Fruit fly (Drosophila melanogaster) whole organism, embryonic: ENCODE measurements around the gene CG7386.

Experiments used
- CG10274 ChIP-seq: fragments of 200-800 bp; sonication (Bioruptor generic); optimal IDR thresholded peaks from 3 replicates; lab custom pipeline; 2017; ENCODE audit warnings: missing biosample characterization, mild to moderate bottlenecking, missing genetic modification characterization
- CG12659 ChIP-seq: fragments of 200-800 bp; sonication (Bioruptor generic); optimal IDR thresholded peaks from 3 replicates; lab custom pipeline; 2017; ENCODE audit warnings: mild to moderate bottlenecking, missing biosample characterization, missing genetic modification reagents, missing genetic modification characterization
- CG33213 ChIP-seq: fragments of 200-800 bp; sonication (Bioruptor generic); optimal IDR thresholded peaks from 3 replicates; lab custom pipeline; 2016; ENCODE audit warnings: missing biosample characterization, missing genetic modification characterization
- CG3847 ChIP-seq: fragments of 200-800 bp; sonication (Bioruptor generic); IDR thresholded peaks from 2 replicates; pipeline ENCODE4 v1.3.6; 2022; ENCODE audit warnings: missing biosample characterization, missing genetic modification characterization
- CG4424 ChIP-seq: fragments of 200-800 bp; sonication (Bioruptor generic); optimal IDR thresholded peaks from 3 replicates; lab custom pipeline; 2016; ENCODE audit warnings: missing biosample characterization, missing genetic modification characterization
- CG8944 ChIP-seq: fragments of 200-800 bp; sonication (Bioruptor generic); optimal IDR thresholded peaks from 3 replicates; lab custom pipeline; 2016; ENCODE audit warnings: missing biosample characterization, missing genetic modification characterization
- Sry-δ ChIP-seq: fragments of 200-800 bp; sonication (Bioruptor generic); optimal IDR thresholded peaks from 2 replicates; lab custom pipeline; 2016; ENCODE audit warnings: missing biosample characterization, missing genetic modification characterization
- ab ChIP-seq: fragments of 200-800 bp; sonication (Bioruptor generic); optimal IDR thresholded peaks from 2 replicates; lab custom pipeline; 2016; ENCODE audit warnings: missing biosample characterization, missing genetic modification characterization
- fru ChIP-seq: fragments of >200 bp; optimal IDR thresholded peaks from 2 replicates; lab custom pipeline; 2017
- kni ChIP-seq: fragments of 200-800 bp; sonication (Bioruptor generic); optimal IDR thresholded peaks from 3 replicates; lab custom pipeline; 2017; ENCODE audit warnings: mild to moderate bottlenecking, missing biosample characterization, missing genetic modification reagents, missing genetic modification characterization

dm6 chr3L:6141538-6141937 is 48.0 kb upstream of the CG7386 start:
- no peak for TF ChIP-seq CG33213 (GFP tag; lab: Kevin White, UChicago)
- no peak for TF ChIP-seq Sry-δ (GFP tag; lab: Kevin White, UChicago)
- no peak for TF ChIP-seq kni (GFP tag; lab: Kevin White, UChicago)
- TF ChIP-seq fru (lab: Kevin White, UChicago): no peak
- no peak for TF ChIP-seq CG12659 (GFP tag; lab: Kevin White, UChicago)
- no peak for TF ChIP-seq CG10274
- TF ChIP-seq CG4424 (GFP tag; lab: Kevin White, UChicago): no peak
- no peak for TF ChIP-seq CG3847 (GFP tag; lab: Robert Waterston, UW)
- no peak for TF ChIP-seq CG8944
- TF ChIP-seq ab (GFP tag; lab: Kevin White, UChicago): no peak
